Fruit fly (Drosophila melanogaster) whole organism, prepupa: ENCODE results near the gene Syt12.
A peak's percentile ranks its signal among the peaks of the same experiment; 100 is the strongest.

Experiments used
- CG34406 ChIP-seq: fragments of 200-800 bp; sonication (Bioruptor generic); optimal IDR thresholded peaks from 3 replicates; lab custom pipeline; 2016; ENCODE audit warnings: missing biosample characterization, missing genetic modification characterization
- CG6854 ChIP-seq: fragments of 200-800 bp; sonication (Bioruptor generic); optimal IDR thresholded peaks from 2 replicates; lab custom pipeline; 2017; ENCODE audit warnings: missing biosample characterization, mild to moderate bottlenecking, missing genetic modification characterization
- cyc ChIP-seq: fragments of 200-800 bp; sonication (Bioruptor generic); optimal IDR thresholded peaks from 3 replicates; lab custom pipeline; 2016; ENCODE audit warnings: missing biosample characterization, missing genetic modification characterization
- esn ChIP-seq: fragments of 200-800 bp; sonication (Bioruptor generic); optimal IDR thresholded peaks from 2 replicates; lab custom pipeline; 2016; ENCODE audit warnings: missing biosample characterization, mild to moderate bottlenecking, missing genetic modification characterization, moderate library complexity
- pdm3 ChIP-seq: fragments of 200-800 bp; sonication (Bioruptor generic); optimal IDR thresholded peaks from 3 replicates; lab custom pipeline; 2016; ENCODE audit warnings: missing biosample characterization, missing genetic modification characterization
- svp ChIP-seq: fragments of 200-800 bp; sonication (Bioruptor generic); peaks from one replicate; lab custom pipeline; 2016; ENCODE audit warnings: missing biosample characterization, missing genetic modification characterization

DNA sequence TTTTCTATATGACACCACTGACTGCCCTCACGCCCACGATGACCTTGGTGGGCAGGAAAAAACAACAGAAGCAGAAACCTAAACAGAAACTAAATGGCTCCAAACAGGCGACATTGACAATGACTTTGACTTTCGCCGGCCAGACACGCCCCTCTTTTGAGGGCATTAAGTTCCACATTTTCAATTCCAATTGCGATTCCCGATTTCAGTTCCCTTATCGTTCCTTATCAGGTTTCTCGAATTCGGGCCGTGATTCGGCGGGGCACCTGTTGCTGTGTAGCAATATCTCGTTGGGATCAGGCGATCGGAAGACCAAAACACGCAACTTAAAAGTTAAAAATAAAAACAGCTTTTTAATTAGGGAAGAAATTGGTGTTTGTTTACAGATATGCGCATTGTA is 48.6 kb downstream of the Syt12 start:
- TF ChIP-seq cyc (GFP tag; lab: Kevin White, UChicago) (no peak), pdm3 (no peak), esn (GFP tag; lab: Kevin White, UChicago) (no peak), svp (peak; percentile 57), CG6854 (no peak), CG34406 (GFP tag; lab: Kevin White, UChicago) (no peak)
